Fruit fly (Drosophila melanogaster) whole organism, embryonic: ENCODE measurements around the gene Gpdh1.
A peak's percentile ranks its signal among the peaks of the same experiment; 100 is the strongest.

Experiments used
- Ada2b ChIP-seq: fragments of 200-800 bp; sonication (Bioruptor generic); IDR thresholded peaks from 2 replicates; pipeline ENCODE4 v1.3.6; 2022; ENCODE audit warnings: missing biosample characterization, missing genetic modification characterization
- BEAF-32 ChIP-seq: fragments of 200-800 bp; sonication (Bioruptor generic); optimal IDR thresholded peaks from 3 replicates; lab custom pipeline; 2017; ENCODE audit warnings: missing biosample characterization, missing genetic modification characterization, mild to moderate bottlenecking, moderate library complexity, missing genetic modification reagents
- BtbVII ChIP-seq: fragments of 200-800 bp; sonication (Bioruptor generic); optimal IDR thresholded peaks from 3 replicates; lab custom pipeline; 2017; ENCODE audit warnings: missing biosample characterization, mild to moderate bottlenecking, missing genetic modification characterization
- CG11247 ChIP-seq: fragments of 200-800 bp; sonication (Bioruptor generic); IDR thresholded peaks from 2 replicates; pipeline ENCODE4 v1.3.6; 2022; ENCODE audit warnings: missing biosample characterization, missing genetic modification characterization
- CG12659 ChIP-seq: fragments of 200-800 bp; sonication (Bioruptor generic); optimal IDR thresholded peaks from 3 replicates; lab custom pipeline; 2017; ENCODE audit warnings: mild to moderate bottlenecking, missing biosample characterization, missing genetic modification reagents, missing genetic modification characterization
- CG12769 ChIP-seq: fragments of 200-800 bp; sonication (Bioruptor generic); optimal IDR thresholded peaks from 2 replicates; lab custom pipeline; 2019; ENCODE audit warnings: missing biosample characterization, mild to moderate bottlenecking, missing genetic modification characterization, moderate library complexity
- CG14441 ChIP-seq: fragments of 200-800 bp; sonication (Bioruptor generic); IDR thresholded peaks from 2 replicates; pipeline ENCODE4 v1.3.6; 2022; ENCODE audit warnings: missing biosample characterization, missing genetic modification characterization
- CG14667 ChIP-seq: fragments of 200-800 bp; sonication (Bioruptor generic); IDR thresholded peaks from 2 replicates; pipeline ENCODE4 v1.3.6; 2022; ENCODE audit warnings: missing biosample characterization, missing genetic modification characterization
- CG15479 ChIP-seq: fragments of 200-800 bp; sonication (Bioruptor generic); optimal IDR thresholded peaks from 3 replicates; lab custom pipeline; 2019; ENCODE audit warnings: missing biosample characterization, mild to moderate bottlenecking, missing genetic modification characterization, moderate library complexity
- CG2120 ChIP-seq: fragments of 200-800 bp; sonication (Bioruptor generic); optimal IDR thresholded peaks from 3 replicates; lab custom pipeline; 2016; ENCODE audit warnings: missing biosample characterization, missing genetic modification characterization
- CG2202 ChIP-seq: fragments of 200-800 bp; sonication (Bioruptor generic); optimal IDR thresholded peaks from 2 replicates; lab custom pipeline; 2018; ENCODE audit warnings: missing biosample characterization, mild to moderate bottlenecking, missing genetic modification characterization
- CG3065 ChIP-seq: fragments of 200-800 bp; sonication (Bioruptor generic); optimal IDR thresholded peaks from 2 replicates; lab custom pipeline; 2016; ENCODE audit warnings: missing biosample characterization, missing genetic modification characterization
- CG33557 ChIP-seq: fragments of 200-800 bp; sonication (Bioruptor generic); optimal IDR thresholded peaks from 2 replicates; lab custom pipeline; 2019; ENCODE audit warnings: missing biosample characterization, mild to moderate bottlenecking, missing genetic modification characterization, moderate library complexity
- CG4854 ChIP-seq: fragments of 200-800 bp; sonication (Bioruptor generic); optimal IDR thresholded peaks from 2 replicates; lab custom pipeline; 2016; ENCODE audit warnings: missing biosample characterization, missing genetic modification characterization, inconsistent platforms
- CG6272 ChIP-seq: fragments of 200-800 bp; sonication (Bioruptor generic); IDR thresholded peaks from 2 replicates; pipeline ENCODE4 v1.3.6; 2022; ENCODE audit warnings: missing biosample characterization, missing genetic modification characterization
- CG6689 ChIP-seq: fragments of 200-800 bp; sonication (Bioruptor generic); IDR thresholded peaks from 2 replicates; pipeline ENCODE4 v1.3.6; 2022; ENCODE audit warnings: missing biosample characterization, missing genetic modification characterization
- CG8290 ChIP-seq, 3 experiments: fragments of 200-800 bp; sonication (Bioruptor generic); optimal IDR thresholded peaks; 2 replicates each; lab custom pipeline; 2016 to 2019; ENCODE audit warnings: missing biosample characterization in 3 of 3, missing genetic modification characterization in 3 of 3, mild to moderate bottlenecking in 2 of 3, moderate library complexity in 1 of 3
- CG8924 ChIP-seq: fragments of 200-800 bp; optimal IDR thresholded peaks from 3 replicates; lab custom pipeline; 2019; ENCODE audit warnings: missing biosample characterization, mild to moderate bottlenecking, missing genetic modification characterization, moderate library complexity
- Chrac-16 ChIP-seq: fragments of 200-800 bp; sonication (Bioruptor generic); optimal IDR thresholded peaks from 3 replicates; lab custom pipeline; 2016; ENCODE audit warnings: missing biosample characterization, missing genetic modification characterization
- Deaf1 ChIP-seq: fragments of 200-800 bp; optimal IDR thresholded peaks from 3 replicates; lab custom pipeline; 2019; ENCODE audit warnings: missing biosample characterization, mild to moderate bottlenecking, missing genetic modification characterization, moderate library complexity
- Dip3 ChIP-seq: fragments of 200-800 bp; sonication (Bioruptor generic); optimal IDR thresholded peaks from 3 replicates; lab custom pipeline; 2016; ENCODE audit warnings: missing biosample characterization, missing genetic modification characterization
- ERR ChIP-seq: fragments of 200-800 bp; sonication (Bioruptor generic); optimal IDR thresholded peaks from 2 replicates; lab custom pipeline; 2016; ENCODE audit warnings: missing biosample characterization, missing genetic modification characterization
- Ets65A ChIP-seq: fragments of 200-800 bp; sonication (Bioruptor generic); peaks from one replicate; lab custom pipeline; 2016; ENCODE audit warnings: missing biosample characterization, missing genetic modification characterization
- HLH4C ChIP-seq: fragments of 200-800 bp; sonication (Bioruptor generic); IDR thresholded peaks from 3 replicates; pipeline ENCODE4 v1.3.6; 2022; ENCODE audit warnings: missing biosample characterization, missing genetic modification characterization; ENCODE audit not compliant: partially characterized antibody
- Hr3 ChIP-seq: fragments of 200-800 bp; sonication (Bioruptor generic); optimal IDR thresholded peaks from 3 replicates; lab custom pipeline; 2016; ENCODE audit warnings: missing biosample characterization, missing genetic modification characterization
- Lhr ChIP-seq: fragments of 200-800 bp; sonication (Bioruptor generic); optimal IDR thresholded peaks from 3 replicates; lab custom pipeline; 2017; ENCODE audit warnings: mild to moderate bottlenecking, missing biosample characterization, missing genetic modification reagents, missing genetic modification characterization
- Mrtf ChIP-seq: fragments of 200-800 bp; sonication (Bioruptor generic); IDR thresholded peaks from 3 replicates; pipeline ENCODE4 v1.3.6; 2022; ENCODE audit warnings: missing biosample characterization, missing genetic modification characterization
- NFAT ChIP-seq: fragments of 200-800 bp; sonication (Bioruptor generic); IDR thresholded peaks from 2 replicates; pipeline ENCODE4 v1.3.6; 2022; ENCODE audit warnings: missing biosample characterization, missing genetic modification characterization
- NfI ChIP-seq: fragments of 200-800 bp; sonication (Bioruptor generic); optimal IDR thresholded peaks from 3 replicates; lab custom pipeline; 2018; ENCODE audit warnings: missing biosample characterization, mild to moderate bottlenecking, missing genetic modification characterization, moderate library complexity
- ab ChIP-seq: fragments of 200-800 bp; sonication (Bioruptor generic); optimal IDR thresholded peaks from 2 replicates; lab custom pipeline; 2016; ENCODE audit warnings: missing biosample characterization, missing genetic modification characterization
- ac ChIP-seq: fragments of 200-800 bp; sonication (Bioruptor generic); optimal IDR thresholded peaks from 3 replicates; lab custom pipeline; 2017; ENCODE audit warnings: missing biosample characterization, mild to moderate bottlenecking, missing genetic modification characterization
- chinmo ChIP-seq: fragments of 200-800 bp; sonication (Bioruptor generic); IDR thresholded peaks from 4 replicates; pipeline ENCODE4 v1.3.6; 2022; ENCODE audit warnings: missing biosample characterization, missing genetic modification characterization; ENCODE audit not compliant: partially characterized antibody
- crp ChIP-seq, 2 experiments: fragments of 200-800 bp; sonication (Bioruptor generic); optimal IDR thresholded peaks; 2 replicates in 1 of 2; 3 replicates in 1 of 2; lab custom pipeline; 2017; ENCODE audit warnings: missing biosample characterization in 2 of 2, missing genetic modification characterization in 2 of 2, mild to moderate bottlenecking in 1 of 2, moderate library complexity in 1 of 2
- dimm ChIP-seq: fragments of 200-800 bp; sonication (Bioruptor generic); IDR thresholded peaks from 2 replicates; pipeline ENCODE4 v1.3.6; 2022; ENCODE audit warnings: missing biosample characterization, missing genetic modification characterization
- exex ChIP-seq: fragments of 200-800 bp; sonication (Bioruptor generic); optimal IDR thresholded peaks from 4 replicates; lab custom pipeline; 2018; ENCODE audit warnings: missing biosample characterization, mild to moderate bottlenecking, missing genetic modification characterization, moderate library complexity
- fd102C ChIP-seq: fragments of 200-800 bp; sonication (Bioruptor generic); optimal IDR thresholded peaks from 2 replicates; lab custom pipeline; 2018; ENCODE audit warnings: missing biosample characterization, mild to moderate bottlenecking, missing genetic modification characterization, moderate library complexity
- gsb-n ChIP-seq: fragments of 200-800 bp; sonication (Bioruptor generic); optimal IDR thresholded peaks from 3 replicates; lab custom pipeline; 2018; ENCODE audit warnings: missing biosample characterization, mild to moderate bottlenecking, missing genetic modification characterization
- jigr1 ChIP-seq: fragments of 200-800 bp; sonication (Bioruptor generic); IDR thresholded peaks from 3 replicates; pipeline ENCODE4 v1.3.6; 2022; ENCODE audit warnings: missing biosample characterization, missing genetic modification characterization
- ken ChIP-seq: fragments of 200-800 bp; sonication (Bioruptor generic); IDR thresholded peaks from 3 replicates; pipeline ENCODE4 v1.3.6; 2022; ENCODE audit warnings: missing biosample characterization, missing genetic modification characterization
- kni ChIP-seq: fragments of 200-800 bp; sonication (Bioruptor generic); optimal IDR thresholded peaks from 3 replicates; lab custom pipeline; 2017; ENCODE audit warnings: mild to moderate bottlenecking, missing biosample characterization, missing genetic modification reagents, missing genetic modification characterization
- lola ChIP-seq, 3 experiments: fragments of >200 bp in 2 of 3; fragments of 200-800 bp in 1 of 3; sonication (Bioruptor generic) in 1 of 3; optimal IDR thresholded peaks; 2 replicates each; lab custom pipeline; 2017 to 2019; ENCODE audit warnings: missing biosample characterization in 3 of 3, missing genetic modification characterization in 3 of 3, mild to moderate bottlenecking in 1 of 3, moderate library complexity in 1 of 3
- nmo ChIP-seq: fragments of 200-800 bp; sonication (Bioruptor generic); optimal IDR thresholded peaks from 2 replicates; lab custom pipeline; 2018; ENCODE audit warnings: missing biosample characterization, mild to moderate bottlenecking, missing genetic modification characterization, moderate library complexity
- peb ChIP-seq: fragments of 200-800 bp; sonication (Bioruptor generic); IDR thresholded peaks from 2 replicates; pipeline ENCODE4 v1.3.6; 2022; ENCODE audit warnings: missing biosample characterization, missing genetic modification characterization
- pfk ChIP-seq: fragments of 200-800 bp; sonication (Bioruptor generic); optimal IDR thresholded peaks from 2 replicates; lab custom pipeline; 2018; ENCODE audit warnings: missing biosample characterization, mild to moderate bottlenecking, missing genetic modification characterization, moderate library complexity
- pzg ChIP-seq: fragments of 200-800 bp; sonication (Bioruptor generic); optimal IDR thresholded peaks from 3 replicates; lab custom pipeline; 2018; ENCODE audit warnings: missing biosample characterization, mild to moderate bottlenecking, missing genetic modification characterization, moderate library complexity
- repo ChIP-seq: fragments of 200-800 bp; sonication (Bioruptor generic); optimal IDR thresholded peaks from 2 replicates; lab custom pipeline; 2016; ENCODE audit warnings: missing biosample characterization, missing genetic modification characterization
- sim ChIP-seq: fragments of 200-800 bp; sonication (Bioruptor generic); IDR thresholded peaks from 2 replicates; pipeline ENCODE4 v1.3.6; 2022; ENCODE audit warnings: missing biosample characterization, missing genetic modification characterization
- trem ChIP-seq: fragments of 200-800 bp; optimal IDR thresholded peaks from 3 replicates; lab custom pipeline; 2019; ENCODE audit warnings: missing biosample characterization, mild to moderate bottlenecking, missing genetic modification characterization, moderate library complexity
- tup ChIP-seq: fragments of 200-800 bp; sonication (Bioruptor generic); optimal IDR thresholded peaks from 2 replicates; lab custom pipeline; 2016; ENCODE audit warnings: missing biosample characterization, mild to moderate bottlenecking, missing genetic modification characterization, moderate library complexity

The Gpdh1 gene

DNA sequence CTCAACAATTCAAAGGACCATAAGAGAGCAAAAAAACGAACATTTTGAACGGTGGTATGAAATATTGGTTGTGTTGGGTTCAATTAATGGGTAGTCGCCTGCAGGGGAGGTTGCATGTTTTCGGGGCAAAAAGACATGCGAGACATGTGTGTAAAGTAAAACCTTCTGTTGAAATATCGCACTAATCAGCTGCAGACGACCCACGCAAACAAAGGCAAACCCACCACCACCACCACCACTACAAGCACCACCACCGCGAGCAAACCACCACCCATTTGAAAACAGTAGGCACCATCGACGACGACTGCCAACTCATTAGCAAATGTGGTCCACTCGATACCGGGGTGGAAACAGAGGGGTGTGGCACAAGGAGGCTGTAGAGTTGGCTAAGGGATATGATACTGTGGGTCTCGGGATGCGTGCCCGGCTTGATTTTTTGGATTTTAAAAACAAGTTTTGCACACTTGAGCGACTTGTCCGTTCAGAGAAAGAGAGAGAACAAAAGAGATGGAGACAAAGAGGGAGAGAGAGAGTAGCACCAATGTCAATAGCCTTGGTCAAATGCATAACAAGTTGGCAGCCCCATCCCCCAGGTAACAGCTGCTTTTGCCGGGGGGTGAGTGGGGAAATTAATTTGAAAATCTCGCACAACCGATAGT lies 33.8 kb downstream of the Gpdh1 start (continued):
- TF ChIP-seq chinmo (GFP tag; lab: Robert Waterston, UW): no peak
- no peak for TF ChIP-seq lola (GFP tag; optimal IDR thresholded peaks at IDR 0.05; lab: Kevin White, UChicago)
- TF ChIP-seq CG11247 (GFP tag; lab: Robert Waterston, UW): no peak
- TF ChIP-seq CG2202 (tag; lab: Kevin White, UChicago): no peak
- TF ChIP-seq Chrac-16 (GFP tag; lab: Kevin White, UChicago): no peak
- TF ChIP-seq fd102C (GFP tag; lab: Kevin White, UChicago): no peak
- TF ChIP-seq ken (GFP tag; lab: Robert Waterston, UW): no peak
- peak in 1 of 2 experiments; percentile 75 for TF ChIP-seq crp (GFP tag; optimal IDR thresholded peaks at IDR 0.05; lab: Kevin White, UChicago)
- no peak for TF ChIP-seq HLH4C (GFP tag; lab: Robert Waterston, UW)
- TF ChIP-seq gsb-n (tag; lab: Kevin White, UChicago): no peak
- peak; percentile 91 for TF ChIP-seq kni (GFP tag; lab: Kevin White, UChicago)
- TF ChIP-seq Dip3: no peak
- no peak for TF ChIP-seq CG6272 (GFP tag; lab: Robert Waterston, UW)
- TF ChIP-seq CG2120: peak; percentile 4
- no peak for TF ChIP-seq CG8290 (GFP tag; optimal IDR thresholded peaks at IDR 0.05; lab: Kevin White, UChicago)
- TF ChIP-seq CG8290 (tag; optimal IDR thresholded peaks at IDR 0.05; lab: Kevin White, UChicago): peak in 1 of 2 experiments; percentile 17
- no peak for TF ChIP-seq Hr3 (GFP tag; lab: Kevin White, UChicago)
- no peak for TF ChIP-seq CG4854 (GFP tag; lab: Kevin White, UChicago)
- no peak for TF ChIP-seq NFAT (GFP tag; lab: Robert Waterston, UW)
- TF ChIP-seq CG14667: no peak
- TF ChIP-seq Lhr (GFP tag; lab: Kevin White, UChicago): no peak
- TF ChIP-seq trem: peak; percentile 98
- no peak for TF ChIP-seq nmo (GFP tag; lab: Kevin White, UChicago)
- no peak for TF ChIP-seq CG15479 (GFP tag; lab: Kevin White, UChicago)
- no peak for TF ChIP-seq Mrtf
- no peak for TF ChIP-seq Ada2b
- no peak for TF ChIP-seq tup (GFP tag; lab: Kevin White, UChicago)
- TF ChIP-seq ERR (GFP tag; lab: Kevin White, UChicago): no peak
- peak; percentile 15 for TF ChIP-seq pzg (GFP tag; lab: Kevin White, UChicago)
- no peak for TF ChIP-seq jigr1
- TF ChIP-seq sim (GFP tag; lab: Robert Waterston, UW): no peak
- peak; percentile 22 for TF ChIP-seq CG12659 (GFP tag; lab: Kevin White, UChicago)
- TF ChIP-seq Ets65A (GFP tag; lab: Kevin White, UChicago): peak; percentile 38
- peak; percentile 35 for TF ChIP-seq CG8924 (tag; lab: Kevin White, UChicago)
- TF ChIP-seq CG14441 (GFP tag; lab: Robert Waterston, UW): no peak
- TF ChIP-seq ac (GFP tag; lab: Kevin White, UChicago): no peak
- no peak for TF ChIP-seq CG33557 (GFP tag; lab: Kevin White, UChicago)
- peak; percentile 42 for TF ChIP-seq exex
- no peak for TF ChIP-seq ab (GFP tag; lab: Kevin White, UChicago)
- peak; percentile 64 for TF ChIP-seq Deaf1
- no peak for TF ChIP-seq peb (GFP tag; lab: Robert Waterston, UW)
- no peak for TF ChIP-seq NfI (GFP tag; lab: Kevin White, UChicago)
- TF ChIP-seq CG6689: no peak
- TF ChIP-seq repo (GFP tag; lab: Kevin White, UChicago): no peak
- no peak for TF ChIP-seq BtbVII (GFP tag; lab: Kevin White, UChicago)
- peak; percentile 34 for TF ChIP-seq CG12769
- TF ChIP-seq dimm: no peak
- peak; percentile 20 for TF ChIP-seq CG3065
- TF ChIP-seq pfk: no peak
- TF ChIP-seq BEAF-32: peak; percentile 48
